Fruit fly (Drosophila melanogaster): ENCODE data around the gene CG16781.

CG16781 gene

DNA sequence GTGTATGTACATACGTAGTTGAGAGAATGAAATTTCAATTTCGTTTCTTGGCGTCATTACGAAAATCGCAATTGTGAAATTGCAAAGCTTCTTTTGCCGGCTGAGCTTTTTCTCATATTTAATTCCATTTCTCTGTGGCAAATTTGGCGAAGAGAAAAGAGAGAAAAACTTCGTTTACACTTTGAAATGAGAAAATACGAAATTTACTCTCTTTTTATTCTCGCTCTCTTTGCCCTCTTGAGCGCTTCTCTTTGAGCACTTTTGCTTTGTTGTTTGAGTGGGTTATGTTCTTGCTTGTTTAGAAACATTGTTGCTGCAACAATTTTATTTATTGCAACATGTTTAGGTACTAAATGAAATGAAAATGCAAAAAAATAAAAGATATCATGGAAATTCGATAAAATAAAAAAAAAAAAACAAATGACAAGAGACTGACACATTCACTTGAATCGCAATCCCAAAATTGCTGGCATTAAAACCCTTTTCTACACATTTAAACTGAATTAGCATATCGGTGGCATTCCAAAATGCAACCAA lies 12.5 kb downstream of the CG16781 start (continued):
- TF ChIP-seq chinmo (GFP tag; IDR thresholded peaks at IDR 0.05; ENCODE audit: partially characterized antibody) (peak; percentile 80; the same call in 3 of the 4 replicates), pho (GFP tag; optimal IDR thresholded peaks at IDR 0.05) (no peak), Hr78 (GFP tag; optimal IDR thresholded peaks at IDR 0.05) (no peak), lbe (GFP tag; optimal IDR thresholded peaks at IDR 0.05) (peak; percentile 26), nau (GFP tag; optimal IDR thresholded peaks at IDR 0.05) (no peak), zfh2 (GFP tag; optimal IDR thresholded peaks at IDR 0.05) (no peak), gfzf (GFP tag; optimal IDR thresholded peaks at IDR 0.05) (no peak), CG2889 (GFP tag; IDR thresholded peaks at IDR 0.05) (no peak), CG31224 (GFP tag; IDR thresholded peaks at IDR 0.05) (no peak), mld (GFP tag; IDR thresholded peaks at IDR 0.05; ENCODE audit: partially characterized antibody) (no peak), Pdp1 (GFP tag; optimal IDR thresholded peaks at IDR 0.05) (no peak), Hr51 (GFP tag; optimal IDR thresholded peaks at IDR 0.05) (no peak), CG14050 (GFP tag; IDR thresholded peaks at IDR 0.05) (no peak), CG17829 (tag; optimal IDR thresholded peaks at IDR 0.05) (no peak), sob (GFP tag; IDR thresholded peaks at IDR 0.05) (no peak), CG13894 (tag; optimal IDR thresholded peaks at IDR 0.05) (no peak), oc (tag; optimal IDR thresholded peaks at IDR 0.05) (no peak), Lhr (GFP tag; optimal IDR thresholded peaks at IDR 0.05) (no peak), CG8924 (tag; optimal IDR thresholded peaks at IDR 0.05) (no peak), CG8089 (GFP tag; optimal IDR thresholded peaks at IDR 0.05) (no peak), exex (tag; optimal IDR thresholded peaks at IDR 0.05) (no peak), ase (GFP tag; IDR thresholded peaks at IDR 0.05) (no peak), btn (GFP tag; optimal IDR thresholded peaks at IDR 0.05) (no peak)

DNA sequence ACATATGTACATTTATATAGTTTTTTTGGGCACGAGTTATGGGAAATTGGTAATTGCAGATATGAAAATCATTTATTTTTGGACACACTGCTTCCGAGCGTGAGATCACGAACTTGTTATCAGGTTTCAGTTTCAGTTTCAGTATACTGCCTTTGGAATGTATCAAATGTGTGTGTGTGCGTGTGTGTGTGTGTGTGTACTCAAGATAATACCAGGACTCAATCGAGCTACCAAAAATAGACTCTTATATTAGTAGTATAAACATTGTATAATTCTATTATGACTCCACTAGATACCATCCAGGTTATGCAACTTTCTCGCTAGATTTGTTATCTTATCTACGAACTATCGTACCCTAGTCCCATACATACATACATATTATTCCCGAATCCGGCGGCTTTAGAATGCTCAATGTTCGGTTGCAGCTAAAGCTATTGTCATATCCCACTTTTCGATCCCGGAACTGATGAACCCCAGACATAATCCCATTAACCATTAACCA lies 14.9 kb downstream of the CG16781 start, which contains the start of gene CG12535:
CG12535 (minus strand) TSS at position 51 of the 502 bp plus-strand sequence.
- TF ChIP-seq danr (GFP tag; IDR thresholded peaks at IDR 0.05) (no peak), B-H1 (GFP tag; IDR thresholded peaks at IDR 0.05) (no peak), toy (GFP tag; IDR thresholded peaks at IDR 0.05) (no peak), zen (tag; optimal IDR thresholded peaks at IDR 0.05) (peak; percentile 26), Six4 (GFP tag; optimal IDR thresholded peaks at IDR 0.05) (no peak), Sox100B (GFP tag; optimal IDR thresholded peaks at IDR 0.05) (no peak), kni (GFP tag; optimal IDR thresholded peaks at IDR 0.05) (no peak), Dfd (GFP tag; optimal IDR thresholded peaks at IDR 0.05) (peak in 1 of 2 experiments; percentile 0), Aef1 (GFP tag; IDR thresholded peaks at IDR 0.05) (no peak), ems (GFP tag; optimal IDR thresholded peaks at IDR 0.05) (no peak), Stat92E (GFP tag; optimal IDR thresholded peaks at IDR 0.05) (no peak), Dek (tag; optimal IDR thresholded peaks at IDR 0.05) (no peak), z (GFP tag; IDR thresholded peaks at IDR 0.05) (0 out of 3 replicates have a peak, but pooled peaks have one; percentile 33), ken (GFP tag; IDR thresholded peaks at IDR 0.05) (no peak), YL-1 (GFP tag; optimal IDR thresholded peaks at IDR 0.05) (no peak), ssp (GFP tag; IDR thresholded peaks at IDR 0.05) (no peak), CG7271 (tag; optimal IDR thresholded peaks at IDR 0.05) (no peak), CG15073 (GFP tag; optimal IDR thresholded peaks at IDR 0.05) (no peak), shn (GFP tag; optimal IDR thresholded peaks at IDR 0.05) (no peak), CG15601 (tag; optimal IDR thresholded peaks at IDR 0.05) (no peak), Pdp1 (GFP tag; optimal IDR thresholded peaks at IDR 0.05) (peak in 1 of 2 experiments; percentile 59), grn (GFP tag; optimal IDR thresholded peaks at IDR 0.05) (no peak), CG30020 (tag; optimal IDR thresholded peaks at IDR 0.05) (peak; percentile 73)
